Fruit fly (Drosophila melanogaster) S2 (cell line): ENCODE data around the gene CG11162.

Experiments used
- CG8478 ChIP-seq: fragments of >200 bp; optimal IDR thresholded peaks from 2 replicates; lab custom pipeline; 2018
- CTCF ChIP-seq, 2 experiments: fragments of >200 bp; optimal IDR thresholded peaks; 2 replicates each; lab custom pipeline; 2018

Gene CG11162

dm6 chrX:13676458-13676944 lies at the start of gene CG11162:
CG11162 (plus strand) TSS chrX:13676894.
- TF ChIP-seq CG8478 (lab: Kevin White, UChicago) = no peak
- TF ChIP-seq CTCF (optimal IDR thresholded peaks at IDR 0.05; lab: Kevin White, UChicago) = no peak

- TF ChIP-seq CG8478 (lab: Kevin White, UChicago) = no peak
- no peak for TF ChIP-seq CTCF (optimal IDR thresholded peaks at IDR 0.05; lab: Kevin White, UChicago)
These were observed 48.8 kb upstream of the CG11162 start for dm6 chrX:13627855-13628254.

- TF ChIP-seq CTCF (optimal IDR thresholded peaks at IDR 0.05; lab: Kevin White, UChicago) (no peak), CG8478 (lab: Kevin White, UChicago) (no peak)
These were observed 47.3 kb upstream of the CG11162 start for dm6 chrX:13629414-13629813.

- TF ChIP-seq CTCF (optimal IDR thresholded peaks at IDR 0.05; lab: Kevin White, UChicago) (no peak), CG8478 (lab: Kevin White, UChicago) (no peak)
These were observed 46.3 kb upstream of the CG11162 start for dm6 chrX:13630290-13630900.

dm6 chrX:13632606-13633005 lies 44.1 kb upstream of the CG11162 start:
- TF ChIP-seq CG8478 (lab: Kevin White, UChicago) (no peak), CTCF (optimal IDR thresholded peaks at IDR 0.05; lab: Kevin White, UChicago) (no peak)

dm6 chrX:13633298-13633891 lies 43.3 kb upstream of the CG11162 start:
- TF ChIP-seq CG8478 (lab: Kevin White, UChicago) = no peak
- no peak for TF ChIP-seq CTCF (optimal IDR thresholded peaks at IDR 0.05; lab: Kevin White, UChicago)

dm6 chrX:13634254-13634999 lies 42.3 kb upstream of the CG11162 start:
- TF ChIP-seq CTCF (optimal IDR thresholded peaks at IDR 0.05; lab: Kevin White, UChicago) (no peak), CG8478 (lab: Kevin White, UChicago) (no peak)

dm6 chrX:13635000-13635368 lies 41.7 kb upstream of the CG11162 start:
- TF ChIP-seq CTCF (optimal IDR thresholded peaks at IDR 0.05; lab: Kevin White, UChicago) (no peak), CG8478 (lab: Kevin White, UChicago) (no peak)

dm6 chrX:13636810-13637209 lies 39.9 kb upstream of the CG11162 start:
- TF ChIP-seq CG8478 (lab: Kevin White, UChicago) = no peak
- no peak for TF ChIP-seq CTCF (optimal IDR thresholded peaks at IDR 0.05; lab: Kevin White, UChicago)

dm6 chrX:13637588-13637987 lies 39.1 kb upstream of the CG11162 start:
- TF ChIP-seq CTCF (optimal IDR thresholded peaks at IDR 0.05; lab: Kevin White, UChicago) = no peak
- TF ChIP-seq CG8478 (lab: Kevin White, UChicago) = no peak

dm6 chrX:13639998-13640691 lies 36.5 kb upstream of the CG11162 start:
- no peak for TF ChIP-seq CTCF (optimal IDR thresholded peaks at IDR 0.05; lab: Kevin White, UChicago)
- no peak for TF ChIP-seq CG8478 (lab: Kevin White, UChicago)

dm6 chrX:13640692-13641011 lies 36.0 kb upstream of the CG11162 start:
- TF ChIP-seq CG8478 (lab: Kevin White, UChicago) (no peak), CTCF (optimal IDR thresholded peaks at IDR 0.05; lab: Kevin White, UChicago) (no peak)

dm6 chrX:13641115-13641890 lies 35.4 kb upstream of the CG11162 start:
- TF ChIP-seq CG8478 (lab: Kevin White, UChicago) (no peak), CTCF (optimal IDR thresholded peaks at IDR 0.05; lab: Kevin White, UChicago) (no peak)
